Worm (Caenorhabditis elegans) whole organism, mixed stage, embryonic: Measurements from ENCODE around the gene B0198.3.

ENCODE experiments used
- M03D4.4 ChIP-seq: sonication (generic microtip); optimal IDR thresholded peaks from 2 replicates; lab custom pipeline; 2017; ENCODE audit warnings: mild to moderate bottlenecking, missing genetic modification characterization, missing compliant biosample characterization
- blmp-1 ChIP-seq: fragments of 150-350 bp; optimal IDR thresholded peaks from 2 replicates; lab custom pipeline; 2014; ENCODE audit warnings: missing biosample characterization, missing genetic modification characterization
- ceh-39 ChIP-seq: fragments of 150-350 bp; optimal IDR thresholded peaks from 2 replicates; lab custom pipeline; 2014; ENCODE audit warnings: missing biosample characterization, missing genetic modification characterization
- ceh-43 ChIP-seq: fragments of 200-800 bp; sonication (Bioruptor generic); optimal IDR thresholded peaks from 2 replicates; lab custom pipeline; 2018; ENCODE audit warnings: mild to moderate bottlenecking, missing genetic modification characterization, moderate library complexity, missing compliant biosample characterization
- ces-1 ChIP-seq: fragments of 150-350 bp; optimal IDR thresholded peaks from 2 replicates; lab custom pipeline; 2014; ENCODE audit warnings: missing biosample characterization, missing genetic modification reagents, missing genetic modification characterization
- cnd-1 ChIP-seq: fragments of 200-800 bp; sonication (Bioruptor generic); optimal IDR thresholded peaks from 2 replicates; lab custom pipeline; 2018; ENCODE audit warnings: mild to moderate bottlenecking, missing genetic modification characterization, missing compliant biosample characterization
- drap-1 ChIP-seq: fragments of 200-800 bp; sonication (Bioruptor generic); optimal IDR thresholded peaks from 3 replicates; lab custom pipeline; 2018; ENCODE audit warnings: mild to moderate bottlenecking, missing genetic modification characterization, missing compliant biosample characterization
- elt-1 ChIP-seq: sonication (generic microtip); optimal IDR thresholded peaks from 2 replicates; lab custom pipeline; 2017; ENCODE audit warnings: missing genetic modification characterization, mild to moderate bottlenecking, missing compliant biosample characterization, antibody characterized with exemption, moderate library complexity, borderline replicate concordance; ENCODE audit not compliant: insufficient read depth
- elt-3 ChIP-seq: fragments of 150-350 bp; optimal IDR thresholded peaks from 2 replicates; lab custom pipeline; 2014; ENCODE audit warnings: missing biosample characterization, missing genetic modification characterization
- flh-1 ChIP-seq: fragments of 200-800 bp; sonication (Bioruptor generic); optimal IDR thresholded peaks from 2 replicates; lab custom pipeline; 2018; ENCODE audit warnings: mild to moderate bottlenecking, missing genetic modification characterization, moderate library complexity, missing compliant biosample characterization
- ham-2 ChIP-seq: fragments of 200-800 bp; sonication (Bioruptor generic); optimal IDR thresholded peaks from 2 replicates; lab custom pipeline; 2018; ENCODE audit warnings: mild to moderate bottlenecking, missing genetic modification characterization, missing compliant biosample characterization
- hlh-1 ChIP-seq: fragments of 150-350 bp; optimal IDR thresholded peaks from 2 replicates; lab custom pipeline; 2014; ENCODE audit warnings: missing biosample characterization, missing genetic modification reagents, missing genetic modification characterization
- lin-13 ChIP-seq: fragments of 150-350 bp; optimal IDR thresholded peaks from 2 replicates; lab custom pipeline; 2014; ENCODE audit warnings: missing biosample characterization, missing genetic modification characterization
- lin-32 ChIP-seq: fragments of 200-800 bp; sonication (Bioruptor generic); optimal IDR thresholded peaks from 2 replicates; lab custom pipeline; 2018; ENCODE audit warnings: mild to moderate bottlenecking, missing genetic modification characterization, missing compliant biosample characterization
- lsy-2 ChIP-seq: fragments of 150-350 bp; optimal IDR thresholded peaks from 2 replicates; lab custom pipeline; 2014; ENCODE audit warnings: missing biosample characterization, missing genetic modification characterization
- mab-5 ChIP-seq: fragments of 150-350 bp; optimal IDR thresholded peaks from 2 replicates; lab custom pipeline; 2014; ENCODE audit warnings: missing biosample characterization, missing genetic modification characterization
- mep-1 ChIP-seq: fragments of 150-350 bp; optimal IDR thresholded peaks from 2 replicates; lab custom pipeline; 2017; ENCODE audit warnings: missing biosample characterization, missing genetic modification reagents, missing genetic modification characterization, inconsistent platforms
- mls-2 ChIP-seq: sonication (generic microtip); optimal IDR thresholded peaks from 2 replicates; lab custom pipeline; 2016; ENCODE audit warnings: mild to moderate bottlenecking, missing genetic modification characterization, moderate library complexity, missing compliant biosample characterization
- nhr-12 ChIP-seq: fragments of 150-350 bp; optimal IDR thresholded peaks from 2 replicates; lab custom pipeline; 2014; ENCODE audit warnings: missing biosample characterization, missing genetic modification characterization
- nhr-2 ChIP-seq: fragments of 150-350 bp; optimal IDR thresholded peaks from 2 replicates; lab custom pipeline; 2014; ENCODE audit warnings: missing biosample characterization, missing genetic modification characterization
- nhr-237 ChIP-seq: fragments of 150-350 bp; optimal IDR thresholded peaks from 2 replicates; lab custom pipeline; 2014; ENCODE audit warnings: missing biosample characterization, missing genetic modification characterization
- nhr-28 ChIP-seq: fragments of 150-350 bp; optimal IDR thresholded peaks from 2 replicates; lab custom pipeline; 2014; ENCODE audit warnings: missing biosample characterization, missing genetic modification characterization
- nhr-76 ChIP-seq: sonication (generic microtip); optimal IDR thresholded peaks from 2 replicates; lab custom pipeline; 2017; ENCODE audit warnings: missing biosample characterization, missing genetic modification characterization
- pha-4 ChIP-seq: fragments of 150-350 bp; optimal IDR thresholded peaks from 2 replicates; lab custom pipeline; 2018; ENCODE audit warnings: missing biosample characterization, missing genetic modification reagents, missing genetic modification characterization
- sem-2 ChIP-seq: fragments of 200-800 bp; sonication (Bioruptor generic); optimal IDR thresholded peaks from 2 replicates; lab custom pipeline; 2018; ENCODE audit warnings: mild to moderate bottlenecking, missing genetic modification characterization, missing compliant biosample characterization
- snpc-4 ChIP-seq: fragments of 150-350 bp; optimal IDR thresholded peaks from 2 replicates; lab custom pipeline; 2014; ENCODE audit warnings: missing biosample characterization, missing genetic modification characterization
- sptf-1 ChIP-seq: sonication (generic microtip); optimal IDR thresholded peaks from 2 replicates; lab custom pipeline; 2017; ENCODE audit warnings: mild to moderate bottlenecking, missing genetic modification characterization, moderate library complexity, missing compliant biosample characterization
- tbx-8 ChIP-seq: fragments of 200-800 bp; sonication (Bioruptor generic); optimal IDR thresholded peaks from 2 replicates; lab custom pipeline; 2018; ENCODE audit warnings: mild to moderate bottlenecking, missing genetic modification characterization, moderate library complexity, missing compliant biosample characterization
- unc-120 ChIP-seq: sonication (generic microtip); optimal IDR thresholded peaks from 2 replicates; lab custom pipeline; 2017; ENCODE audit warnings: missing genetic modification characterization, missing compliant biosample characterization; ENCODE audit not compliant: poor library complexity, severe bottlenecking
- unc-39 ChIP-seq: fragments of 150-350 bp; optimal IDR thresholded peaks from 2 replicates; lab custom pipeline; 2014; ENCODE audit warnings: missing biosample characterization, missing genetic modification characterization
- unc-62 ChIP-seq: fragments of 150-350 bp; optimal IDR thresholded peaks from 2 replicates; lab custom pipeline; 2014; ENCODE audit warnings: missing biosample characterization, missing genetic modification reagents, missing genetic modification characterization
- zip-8 ChIP-seq: fragments of 150-350 bp; optimal IDR thresholded peaks from 2 replicates; lab custom pipeline; 2014; ENCODE audit warnings: missing biosample characterization, missing genetic modification characterization
- ztf-11 ChIP-seq: fragments of 150-350 bp; optimal IDR thresholded peaks from 2 replicates; lab custom pipeline; 2014; ENCODE audit warnings: missing biosample characterization, missing genetic modification characterization

The B0198.3 gene

DNA sequence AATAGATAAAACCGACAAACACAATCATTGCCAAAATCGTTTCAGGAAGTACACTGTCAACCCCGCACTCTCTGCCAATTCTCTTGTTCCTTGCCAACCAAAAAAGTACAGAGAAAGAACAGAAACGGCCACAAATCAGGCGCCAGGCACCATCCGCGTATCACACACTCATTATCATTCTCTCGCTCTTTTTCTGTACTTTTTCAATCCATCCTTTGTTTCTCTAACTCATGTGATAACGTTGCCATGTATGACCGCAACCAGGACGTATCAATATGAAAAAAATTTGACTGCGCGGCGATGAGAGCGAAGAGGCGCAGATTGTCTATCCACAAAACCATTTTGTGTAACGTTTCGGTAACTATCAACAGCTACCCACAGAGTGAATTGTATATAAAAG, 47.8 kb upstream of the B0198.3 start, which contains the start of gene col-181:
col-181 (plus strand) TSS at position 301 of the 400 bp plus-strand sequence.
- TF ChIP-seq nhr-76 (tag; lab: Kevin White, UChicago), result no peak
- no peak for TF ChIP-seq nhr-28 (tag; lab: Kevin White, UChicago)
- no peak for TF ChIP-seq ceh-39
- TF ChIP-seq unc-39 (tag; lab: Kevin White, UChicago), result no peak
- no peak for TF ChIP-seq drap-1
- no peak for TF ChIP-seq tbx-8 (GFP tag; lab: Kevin White, UChicago)
- no peak for TF ChIP-seq pha-4 (tag; lab: Kevin White, UChicago)
- TF ChIP-seq mep-1 (tag; lab: Kevin White, UChicago), result no peak
- no peak for TF ChIP-seq lin-13 (tag; lab: Kevin White, UChicago)
- TF ChIP-seq flh-1, result no peak
- no peak for TF ChIP-seq mls-2 (tag; lab: Kevin White, UChicago)
- no peak for TF ChIP-seq nhr-2 (tag; lab: Kevin White, UChicago)
- TF ChIP-seq hlh-1, result no peak
- TF ChIP-seq M03D4.4 (tag; lab: Kevin White, UChicago), result no peak
- TF ChIP-seq unc-62 (GFP tag; lab: Kevin White, UChicago), result no peak
- no peak for TF ChIP-seq ham-2
- TF ChIP-seq sptf-1 (tag; lab: Kevin White, UChicago), result no peak
- TF ChIP-seq mab-5 (tag; lab: Kevin White, UChicago), result no peak
- no peak for TF ChIP-seq nhr-237 (tag; lab: Kevin White, UChicago)
- no peak for TF ChIP-seq lin-32

- TF ChIP-seq ceh-43 (GFP tag; lab: Kevin White, UChicago) (no peak), unc-120 (tag; lab: Kevin White, UChicago) (no peak), unc-62 (GFP tag; lab: Kevin White, UChicago) (no peak), sem-2 (GFP tag; lab: Kevin White, UChicago) (no peak), pha-4 (tag; lab: Kevin White, UChicago) (no peak)
Observed at ce11 chrX:12103712-12104111, 46.8 kb upstream of the B0198.3 start, which contains the start of gene W03G11.3. W03G11.3 (minus strand) TSS chrX:12103812.

DNA sequence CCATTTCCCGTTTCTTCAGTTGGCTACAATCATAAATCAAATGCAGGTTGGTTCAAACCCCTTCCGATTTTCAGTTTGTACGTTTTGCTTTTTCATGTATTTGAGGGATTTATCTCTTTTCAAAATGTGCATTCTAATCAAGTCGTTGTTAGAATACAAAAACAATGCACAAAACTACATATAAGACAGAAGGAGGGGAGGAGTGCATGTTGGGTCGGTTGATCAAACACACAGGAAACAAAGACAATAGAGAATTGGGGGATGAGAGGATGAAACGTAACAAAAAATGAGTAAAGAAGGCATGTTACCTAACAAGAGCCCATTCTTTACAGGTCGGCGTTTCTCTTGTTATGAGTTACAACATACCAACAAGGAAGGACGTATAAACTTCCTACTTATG, 41.1 kb upstream of the B0198.3 start:
- TF ChIP-seq blmp-1 (tag; lab: Kevin White, UChicago), result no peak
- TF ChIP-seq nhr-237 (tag; lab: Kevin White, UChicago), result no peak
- no peak for TF ChIP-seq zip-8 (tag; lab: Kevin White, UChicago)
- TF ChIP-seq elt-3 (tag; lab: Kevin White, UChicago), result no peak
- no peak for TF ChIP-seq flh-1
- no peak for TF ChIP-seq lsy-2
- no peak for TF ChIP-seq ces-1 (GFP tag; lab: Kevin White, UChicago)
- TF ChIP-seq pha-4 (tag; lab: Kevin White, UChicago), result no peak
- TF ChIP-seq mab-5 (tag; lab: Kevin White, UChicago), result no peak

DNA sequence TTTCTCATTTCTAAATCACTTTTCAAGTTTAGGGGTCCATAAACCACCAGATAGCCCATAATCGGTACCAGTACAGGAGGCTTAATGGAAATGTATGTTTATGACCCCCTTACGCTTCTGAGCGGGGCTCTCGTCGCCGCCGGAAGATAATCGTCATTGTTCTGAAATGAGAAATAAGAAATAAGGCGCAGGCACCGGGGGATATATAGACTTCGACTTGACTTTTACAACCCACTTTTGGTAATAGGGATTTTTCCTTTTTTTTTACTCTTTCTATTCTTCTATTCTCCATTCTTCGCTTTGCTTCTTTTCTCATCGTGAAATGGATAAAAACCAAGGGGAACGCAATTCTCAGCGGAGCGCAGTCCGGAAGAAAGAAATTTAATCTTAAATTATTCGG, 38.3 kb upstream of the B0198.3 start:
- TF ChIP-seq pha-4 (tag; lab: Kevin White, UChicago), result no peak
- no peak for TF ChIP-seq snpc-4 (tag; lab: Kevin White, UChicago)
- TF ChIP-seq lin-32, result no peak
- no peak for TF ChIP-seq mls-2 (tag; lab: Kevin White, UChicago)
- no peak for TF ChIP-seq M03D4.4 (tag; lab: Kevin White, UChicago)
- TF ChIP-seq tbx-8 (GFP tag; lab: Kevin White, UChicago), result no peak
- TF ChIP-seq sem-2 (GFP tag; lab: Kevin White, UChicago), result no peak
- no peak for TF ChIP-seq blmp-1 (tag; lab: Kevin White, UChicago)
- TF ChIP-seq elt-1, result no peak
- no peak for TF ChIP-seq ztf-11 (tag; lab: Kevin White, UChicago)
- no peak for TF ChIP-seq nhr-12 (tag; lab: Kevin White, UChicago)

- TF ChIP-seq nhr-12 (tag; lab: Kevin White, UChicago) (no peak), lsy-2 (no peak), mls-2 (tag; lab: Kevin White, UChicago) (no peak), elt-3 (tag; lab: Kevin White, UChicago) (no peak), sem-2 (GFP tag; lab: Kevin White, UChicago) (no peak), unc-39 (tag; lab: Kevin White, UChicago) (no peak), lin-32 (no peak), pha-4 (tag; lab: Kevin White, UChicago) (no peak), cnd-1 (tag; lab: Kevin White, UChicago) (no peak), unc-62 (GFP tag; lab: Kevin White, UChicago) (no peak), unc-120 (tag; lab: Kevin White, UChicago) (no peak), ztf-11 (tag; lab: Kevin White, UChicago) (no peak), snpc-4 (tag; lab: Kevin White, UChicago) (no peak), ceh-43 (GFP tag; lab: Kevin White, UChicago) (no peak), elt-1 (no peak), tbx-8 (GFP tag; lab: Kevin White, UChicago) (no peak), drap-1 (no peak)
Observed at ce11 chrX:12093992-12094391, 37.1 kb upstream of the B0198.3 start.
